Fruit fly (Drosophila melanogaster) whole organism, prepupa: Measurements from ENCODE around the gene CG8188.

ENCODE experiments used
- Gug ChIP-seq: fragments of 200-800 bp; sonication (Bioruptor generic); IDR thresholded peaks from 2 replicates; pipeline ENCODE4 v1.3.6; 2022; ENCODE audit warnings: missing biosample characterization, missing genetic modification characterization
- OdsH ChIP-seq: fragments of 200-800 bp; sonication (Bioruptor generic); optimal IDR thresholded peaks from 3 replicates; lab custom pipeline; 2016; ENCODE audit warnings: missing biosample characterization, missing genetic modification characterization
- vri ChIP-seq: fragments of 200-800 bp; sonication (Bioruptor generic); optimal IDR thresholded peaks from 3 replicates; lab custom pipeline; 2016; ENCODE audit warnings: missing biosample characterization, mild to moderate bottlenecking, missing genetic modification characterization

DNA sequence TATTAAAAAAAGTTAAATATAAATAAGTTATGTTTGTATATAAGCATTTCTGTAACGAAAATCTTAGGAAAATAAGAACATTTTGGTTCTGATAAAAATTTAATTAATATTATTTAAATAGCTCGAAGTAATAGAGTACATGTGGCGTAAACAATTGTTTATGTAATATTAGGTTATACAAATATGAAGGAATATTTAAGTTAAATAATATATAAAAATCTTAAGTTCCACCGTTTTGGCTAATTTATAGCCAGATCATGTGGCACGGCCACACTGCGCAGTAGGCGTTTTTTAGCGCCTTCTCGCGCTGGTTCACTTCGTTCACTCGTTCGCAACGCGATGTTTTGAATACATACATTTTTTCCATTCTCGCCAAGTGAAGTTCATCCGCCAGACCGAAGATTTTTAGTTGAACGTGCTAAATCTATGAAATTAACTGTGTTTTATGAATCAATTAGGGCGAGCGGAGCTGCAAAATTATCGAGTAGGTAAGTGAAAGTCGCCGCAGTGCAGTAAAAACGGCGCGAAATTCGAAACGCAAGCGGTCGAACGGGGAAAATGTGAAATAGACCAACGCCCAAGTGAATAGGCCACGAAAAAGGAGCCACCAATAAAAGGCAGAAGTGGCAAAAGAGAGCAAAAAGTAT, 45.7 kb downstream of the CG8188 start, which contains the start of gene beta-Spec:
- TF ChIP-seq Gug (GFP tag; lab: Robert Waterston, UW) (no peak), vri (GFP tag; lab: Kevin White, UChicago) (no peak), OdsH (no peak)
